Worm (Caenorhabditis elegans) whole organism, young adult: ENCODE measurements around the gene Y48D7A.1.

ENCODE experiments used
- B0261.1 ChIP-seq: sonication (generic microtip); optimal IDR thresholded peaks from 2 replicates; lab custom pipeline; 2016; ENCODE audit warnings: mild to moderate bottlenecking, missing genetic modification characterization, moderate library complexity, missing compliant biosample characterization
- F49E8.2 ChIP-seq: sonication (generic microtip); optimal IDR thresholded peaks from 3 replicates; lab custom pipeline; 2017; ENCODE audit warnings: missing genetic modification characterization, mild to moderate bottlenecking, missing compliant biosample characterization, antibody characterized with exemption, moderate library complexity; ENCODE audit not compliant: insufficient read depth
- T07F8.4 ChIP-seq: sonication (generic microtip); optimal IDR thresholded peaks from 2 replicates; lab custom pipeline; 2016; ENCODE audit warnings: mild to moderate bottlenecking, missing genetic modification characterization, moderate library complexity, missing compliant biosample characterization
- Y95B8A.8 ChIP-seq: fragments of 200-800 bp; sonication (Bioruptor generic); IDR thresholded peaks from 2 replicates; pipeline ENCODE4 v1.3.6; 2022; ENCODE audit warnings: missing genetic modification reagents, missing genetic modification characterization, missing compliant biosample characterization
- cebp-1 ChIP-seq, 2 experiments: fragments of 200-800 bp in 1 of 2; sonication (Bioruptor generic) in 1 of 2; sonication (generic microtip) in 1 of 2; IDR thresholded peaks in 1 of 2; optimal IDR thresholded peaks in 1 of 2; 2 replicates each; pipeline versions ENCODE4 v1.3.6 to Lab custom; 2017 to 2022; ENCODE audit warnings: missing compliant biosample characterization in 2 of 2, missing genetic modification characterization in 2 of 2, mild to moderate bottlenecking in 1 of 2, missing genetic modification reagents in 1 of 2, moderate library complexity in 1 of 2
- ceh-100 ChIP-seq: fragments of 200-800 bp; sonication (Bioruptor generic); IDR thresholded peaks from 2 replicates; pipeline ENCODE4 v1.3.6; 2022; ENCODE audit warnings: missing genetic modification reagents, missing genetic modification characterization, missing compliant biosample characterization
- hlh-26 ChIP-seq: fragments of 200-800 bp; sonication (Bioruptor generic); conservative IDR thresholded peaks from 2 replicates; pipeline ENCODE4 v1.3.6; 2022; ENCODE audit warnings: missing genetic modification reagents, missing genetic modification characterization, missing compliant biosample characterization
- nfya-1 ChIP-seq: sonication (generic microtip); optimal IDR thresholded peaks from 2 replicates; lab custom pipeline; 2017; ENCODE audit warnings: antibody characterized with exemption, missing compliant biosample characterization, missing genetic modification characterization, borderline replicate concordance; ENCODE audit not compliant: insufficient read depth
- nhr-27 ChIP-seq: fragments of 200-800 bp; sonication (Bioruptor generic); optimal IDR thresholded peaks from 2 replicates; lab custom pipeline; 2018; ENCODE audit warnings: mild to moderate bottlenecking, missing genetic modification characterization, moderate library complexity, missing compliant biosample characterization
- ztf-18 ChIP-seq: sonication (generic microtip); optimal IDR thresholded peaks from 2 replicates; lab custom pipeline; 2016; ENCODE audit warnings: missing genotype, mild to moderate bottlenecking, missing genetic modification characterization, missing compliant biosample characterization

DNA sequence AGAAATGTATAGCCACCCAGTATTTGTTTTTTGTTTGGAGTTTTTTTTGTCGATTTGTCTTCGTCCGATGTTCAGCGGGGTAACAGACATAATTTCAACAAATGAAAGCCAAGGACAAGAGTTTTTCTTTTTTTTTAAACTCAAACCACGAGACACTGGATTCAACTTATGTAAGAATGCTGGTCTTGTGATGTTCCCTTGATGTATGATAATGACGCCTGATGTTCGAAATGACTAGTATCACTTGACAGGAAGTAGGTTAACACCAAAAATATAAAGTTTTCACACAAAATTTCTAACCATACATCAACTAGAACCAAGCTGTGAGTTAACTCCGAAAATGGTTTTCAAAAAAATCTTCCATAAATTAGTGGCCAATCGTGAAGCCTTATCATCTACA lies 39.1 kb upstream of the Y48D7A.1 start:
- no peak for TF ChIP-seq nfya-1 (tag; lab: Kevin White, UChicago)
- no peak for TF ChIP-seq ceh-100 (GFP tag; lab: Robert Waterston, UW)
- no peak for TF ChIP-seq hlh-26 (GFP tag; lab: Robert Waterston, UW)
- TF ChIP-seq ztf-18 (tag; lab: Kevin White, UChicago), result no peak
- peak; percentile 51; the same call in 1 of the 2 replicates for TF ChIP-seq Y95B8A.8 (GFP tag; lab: Robert Waterston, UW)
- 0 out of 2 replicates have a peak, but pooled peaks have one; percentile 18 for TF ChIP-seq cebp-1 (GFP tag; IDR thresholded peaks at IDR 0.05; lab: Robert Waterston, UW)
- peak; percentile 42 for TF ChIP-seq cebp-1 (tag; optimal IDR thresholded peaks at IDR 0.05; lab: Kevin White, UChicago)
- no peak for TF ChIP-seq F49E8.2 (tag; lab: Kevin White, UChicago)
- no peak for TF ChIP-seq nhr-27 (tag; lab: Kevin White, UChicago)
- TF ChIP-seq T07F8.4 (tag; lab: Kevin White, UChicago), result no peak
- no peak for TF ChIP-seq B0261.1 (tag; lab: Kevin White, UChicago)
